Fruit fly (Drosophila melanogaster): ENCODE measurements around the gene InR.

InR gene

dm6 chr3R:21650506-21650905 is 31.4 kb upstream of the InR start:
- TF ChIP-seq noc (tag; optimal IDR thresholded peaks at IDR 0.05): no peak

dm6 chr3R:21649823-21650499 is 30.8 kb upstream of the InR start:
- TF ChIP-seq noc (tag; optimal IDR thresholded peaks at IDR 0.05): no peak

- TF ChIP-seq noc (tag; optimal IDR thresholded peaks at IDR 0.05): no peak
These were observed 30.1 kb upstream of the InR start for dm6 chr3R:21649053-21649821.

dm6 chr3R:21648460-21648859 is 29.3 kb upstream of the InR start:
- no peak for TF ChIP-seq noc (tag; optimal IDR thresholded peaks at IDR 0.05)

dm6 chr3R:21645904-21646664 is 27.0 kb upstream of the InR start:
- no peak for TF ChIP-seq noc (tag; optimal IDR thresholded peaks at IDR 0.05)

- no peak for TF ChIP-seq noc (tag; optimal IDR thresholded peaks at IDR 0.05)
These were observed 25.1 kb upstream of the InR start for dm6 chr3R:21644222-21644621.

dm6 chr3R:21643197-21643596 is 24.1 kb upstream of the InR start:
- no peak for TF ChIP-seq noc (tag; optimal IDR thresholded peaks at IDR 0.05)

dm6 chr3R:21642301-21642700 is 23.2 kb upstream of the InR start:
- TF ChIP-seq noc (tag; optimal IDR thresholded peaks at IDR 0.05): no peak

dm6 chr3R:21641517-21642137 is 22.5 kb upstream of the InR start:
- TF ChIP-seq noc (tag; optimal IDR thresholded peaks at IDR 0.05): no peak

- TF ChIP-seq noc (tag; optimal IDR thresholded peaks at IDR 0.05): no peak
These were observed 21.3 kb upstream of the InR start for dm6 chr3R:21640337-21640994.

- TF ChIP-seq noc (tag; optimal IDR thresholded peaks at IDR 0.05): no peak
These were observed 19.3 kb upstream of the InR start for dm6 chr3R:21638437-21638836.

- no peak for TF ChIP-seq noc (tag; optimal IDR thresholded peaks at IDR 0.05)
These were observed 17.9 kb upstream of the InR start for dm6 chr3R:21636867-21637481.

- TF ChIP-seq noc (tag; optimal IDR thresholded peaks at IDR 0.05): no peak
These were observed 17.0 kb upstream of the InR start for dm6 chr3R:21635975-21636678.

dm6 chr3R:21635181-21635580 is 16.1 kb upstream of the InR start:
- TF ChIP-seq noc (tag; optimal IDR thresholded peaks at IDR 0.05): no peak

- no peak for TF ChIP-seq noc (tag; optimal IDR thresholded peaks at IDR 0.05)
These were observed 15.5 kb upstream of the InR start for dm6 chr3R:21634644-21635043.

Measured in whole organism, larva.